Worm (Caenorhabditis elegans): Measurements from ENCODE around the gene srh-145.

srh-145 gene

DNA sequence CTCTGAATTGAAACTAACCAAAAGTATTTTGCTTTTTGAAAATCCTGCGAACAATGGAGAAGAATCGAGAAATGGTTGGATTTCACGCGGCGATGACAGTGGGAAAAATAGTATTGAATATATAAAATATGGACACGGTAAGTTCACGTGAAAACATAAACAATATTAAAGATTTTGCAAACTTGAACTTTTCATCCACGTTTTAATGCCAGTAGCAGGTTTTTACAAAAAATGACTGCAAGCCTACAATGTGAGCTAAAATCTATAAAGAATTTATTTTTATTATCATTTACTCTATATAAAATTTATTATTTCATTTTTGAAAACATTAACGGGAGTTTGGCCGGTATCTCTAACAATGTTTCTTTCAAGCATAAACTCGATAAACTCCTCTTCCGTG lies 19.0 kb downstream of the srh-145 start, which contains the start of gene F26D2.10:
TSS of gene F26D2.10 (minus strand) at position 101 of the 400 bp plus-strand sequence.
- TF ChIP-seq mls-2 (tag; optimal IDR thresholded peaks at IDR 0.05): no peak
- TF ChIP-seq nhr-237 (tag; optimal IDR thresholded peaks at IDR 0.05): no peak
- TF ChIP-seq ceh-43 (GFP tag; optimal IDR thresholded peaks at IDR 0.05): no peak

DNA sequence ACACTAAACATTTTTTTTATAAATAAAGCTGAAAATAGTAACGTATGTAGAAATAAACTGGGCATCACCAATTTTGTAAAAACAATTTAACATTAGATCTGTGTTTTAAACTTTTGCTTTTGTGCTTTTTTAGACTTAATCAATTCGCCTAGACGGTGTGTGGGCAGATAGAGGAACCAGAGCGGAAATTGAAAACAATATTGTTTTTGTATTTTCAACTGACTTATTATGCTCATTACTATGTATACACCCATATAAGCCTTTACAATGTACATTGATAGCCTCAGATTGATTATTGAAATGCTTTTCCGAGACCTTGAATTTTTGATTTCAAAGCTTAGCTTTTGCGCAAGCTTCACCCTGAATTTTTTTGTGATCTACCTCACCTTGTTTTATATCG lies 19.4 kb downstream of the srh-145 start, which contains the start of gene str-73:
TSS of gene str-73 (plus strand) at position 301 of the 400 bp plus-strand sequence.
- TF ChIP-seq nhr-28 (tag; optimal IDR thresholded peaks at IDR 0.05): no peak
- TF ChIP-seq bed-3 (GFP tag; optimal IDR thresholded peaks at IDR 0.05): no peak
- TF ChIP-seq nhr-12 (tag; optimal IDR thresholded peaks at IDR 0.05): no peak
- TF ChIP-seq mab-5 (tag; optimal IDR thresholded peaks at IDR 0.05): no peak
- no peak for TF ChIP-seq mep-1 (tag; optimal IDR thresholded peaks at IDR 0.05)
- TF ChIP-seq unc-120 (tag; optimal IDR thresholded peaks at IDR 0.05; ENCODE audit: poor library complexity, severe bottlenecking): no peak
- TF ChIP-seq pha-4 (tag; optimal IDR thresholded peaks at IDR 0.05): no peak
- TF ChIP-seq sptf-1 (tag; optimal IDR thresholded peaks at IDR 0.05): no peak
- TF ChIP-seq nhr-76 (tag; optimal IDR thresholded peaks at IDR 0.05): no peak
- TF ChIP-seq ces-1 (GFP tag; optimal IDR thresholded peaks at IDR 0.05): no peak
- no peak for TF ChIP-seq zip-8 (tag; optimal IDR thresholded peaks at IDR 0.05)
- no peak for TF ChIP-seq lin-13 (tag; optimal IDR thresholded peaks at IDR 0.05)
- TF ChIP-seq cnd-1 (tag; optimal IDR thresholded peaks at IDR 0.05): no peak
- TF ChIP-seq ham-2 (GFP tag; optimal IDR thresholded peaks at IDR 0.05): no peak
- TF ChIP-seq ceh-39 (tag; optimal IDR thresholded peaks at IDR 0.05): no peak

DNA sequence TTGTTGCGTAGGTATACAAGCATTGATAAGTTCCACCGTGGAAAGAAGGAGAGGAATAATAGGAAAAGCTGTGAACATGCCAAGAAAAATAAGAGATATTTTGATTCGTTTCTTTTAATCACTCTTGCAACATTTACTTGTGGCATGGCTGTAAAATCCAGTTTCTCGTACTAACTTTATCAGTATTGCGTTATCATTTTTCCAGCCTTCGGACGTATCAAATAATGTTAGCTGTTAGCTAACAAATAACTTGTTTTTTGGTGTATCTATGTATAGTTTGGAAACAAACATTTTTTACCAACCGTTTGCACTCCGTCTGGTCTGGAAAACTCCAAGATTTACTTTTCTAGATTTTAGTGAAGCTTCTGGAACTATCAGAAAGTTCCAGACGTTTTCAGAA lies 23.0 kb downstream of the srh-145 start, which contains the start of gene clec-234:
TSS of gene clec-234 (minus strand) at position 101 of the 400 bp plus-strand sequence.
- TF ChIP-seq pha-4 (tag; optimal IDR thresholded peaks at IDR 0.05): no peak
- TF ChIP-seq nhr-2 (tag; optimal IDR thresholded peaks at IDR 0.05): no peak
- no peak for TF ChIP-seq sem-2 (GFP tag; optimal IDR thresholded peaks at IDR 0.05)
- no peak for TF ChIP-seq ceh-43 (GFP tag; optimal IDR thresholded peaks at IDR 0.05)
- no peak for TF ChIP-seq mab-5 (tag; optimal IDR thresholded peaks at IDR 0.05)
- TF ChIP-seq bed-3 (GFP tag; optimal IDR thresholded peaks at IDR 0.05): no peak
- no peak for TF ChIP-seq ham-2 (GFP tag; optimal IDR thresholded peaks at IDR 0.05)
- no peak for TF ChIP-seq sptf-1 (tag; optimal IDR thresholded peaks at IDR 0.05)
- TF ChIP-seq blmp-1 (tag; optimal IDR thresholded peaks at IDR 0.05): no peak
- TF ChIP-seq lin-32 (GFP tag; optimal IDR thresholded peaks at IDR 0.05): no peak
- no peak for TF ChIP-seq unc-39 (tag; optimal IDR thresholded peaks at IDR 0.05)
- TF ChIP-seq nhr-28 (tag; optimal IDR thresholded peaks at IDR 0.05): no peak
- TF ChIP-seq tbx-8 (GFP tag; optimal IDR thresholded peaks at IDR 0.05): no peak
- TF ChIP-seq cnd-1 (tag; optimal IDR thresholded peaks at IDR 0.05): no peak
- no peak for TF ChIP-seq ztf-11 (tag; optimal IDR thresholded peaks at IDR 0.05)
- TF ChIP-seq nhr-12 (tag; optimal IDR thresholded peaks at IDR 0.05): no peak

DNA sequence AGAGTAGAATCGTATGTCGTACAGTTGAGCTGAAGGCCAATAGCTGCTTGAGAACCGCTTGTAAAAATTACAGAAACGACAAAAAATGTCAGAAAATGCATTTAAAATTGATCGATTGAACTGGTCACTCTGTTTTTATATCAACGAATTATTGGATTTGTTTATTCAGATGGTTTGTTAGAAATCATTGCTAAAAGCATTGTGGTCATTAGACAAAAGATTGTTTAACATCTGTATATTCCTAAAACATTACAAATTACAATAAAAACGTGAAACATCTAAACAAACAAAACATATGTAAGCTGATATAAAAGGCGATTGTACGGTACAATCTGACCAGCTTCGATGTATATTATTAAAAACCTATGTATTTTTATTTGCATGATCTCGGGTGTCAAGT lies 25.0 kb downstream of the srh-145 start, which contains the start of the genes F26D2.13 and F26D2.14:
TSS of gene F26D2.13 (minus strand) at position 101 of the 400 bp plus-strand sequence.
TSS of gene F26D2.14 (plus strand) at position 346 of the 400 bp plus-strand sequence.
- TF ChIP-seq blmp-1 (tag; optimal IDR thresholded peaks at IDR 0.05) (no peak), mep-1 (tag; optimal IDR thresholded peaks at IDR 0.05) (no peak), ceh-43 (GFP tag; optimal IDR thresholded peaks at IDR 0.05) (no peak), lsy-2 (tag; optimal IDR thresholded peaks at IDR 0.05) (no peak), hlh-1 (tag; optimal IDR thresholded peaks at IDR 0.05) (no peak), sem-2 (GFP tag; optimal IDR thresholded peaks at IDR 0.05) (no peak), nhr-12 (tag; optimal IDR thresholded peaks at IDR 0.05) (no peak), mls-2 (tag; optimal IDR thresholded peaks at IDR 0.05) (no peak), snpc-4 (tag; optimal IDR thresholded peaks at IDR 0.05) (no peak), nhr-2 (tag; optimal IDR thresholded peaks at IDR 0.05) (no peak)

DNA sequence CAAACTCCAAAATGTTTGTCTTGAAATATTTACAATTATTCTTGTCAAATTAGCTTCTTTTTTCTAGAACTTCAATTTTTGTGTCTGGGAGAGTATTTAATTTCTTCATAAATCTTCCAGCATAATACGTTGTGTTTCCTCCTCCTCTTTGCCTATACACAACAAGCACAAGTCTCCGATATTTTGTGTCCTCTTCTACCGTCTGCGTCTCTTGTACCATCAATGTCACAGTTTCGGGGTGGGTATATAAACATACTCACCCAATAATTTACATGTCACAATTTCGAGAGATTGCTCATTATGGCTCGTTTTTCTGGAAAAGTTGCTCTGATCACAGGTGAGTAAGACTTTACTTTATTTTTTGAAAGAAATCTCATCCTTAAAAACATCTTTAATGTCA lies 27.0 kb downstream of the srh-145 start, which contains the start of gene F26D2.15:
TSS of gene F26D2.15 (plus strand) at position 301 of the 400 bp plus-strand sequence.
- TF ChIP-seq unc-120 (tag; optimal IDR thresholded peaks at IDR 0.05; ENCODE audit: poor library complexity, severe bottlenecking): no peak
- TF ChIP-seq bed-3 (GFP tag; optimal IDR thresholded peaks at IDR 0.05): no peak
- TF ChIP-seq flh-1 (GFP tag; optimal IDR thresholded peaks at IDR 0.05): no peak
- no peak for TF ChIP-seq blmp-1 (tag; optimal IDR thresholded peaks at IDR 0.05)
- no peak for TF ChIP-seq ceh-39 (tag; optimal IDR thresholded peaks at IDR 0.05)

DNA sequence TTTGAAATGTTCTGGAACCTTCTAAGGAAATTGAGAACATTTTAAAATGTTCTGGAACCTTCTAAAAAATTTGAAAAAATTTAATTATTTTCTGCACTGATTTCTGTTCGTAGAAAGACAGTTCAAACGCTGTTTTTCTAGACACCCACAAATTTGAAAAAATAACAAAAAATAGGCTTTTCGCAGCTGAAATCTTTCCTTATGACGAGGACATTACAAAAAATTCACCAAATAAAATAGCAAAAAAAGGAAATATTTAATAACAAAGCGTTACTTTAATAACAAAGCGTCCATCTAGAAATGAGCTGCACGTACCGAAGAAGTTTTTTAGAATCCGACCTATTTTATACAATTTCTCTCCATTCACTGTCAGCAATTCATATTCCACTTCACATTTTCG lies 33.1 kb downstream of the srh-145 start, which contains the start of gene srh-141:
TSS of gene srh-141 (plus strand) at position 301 of the 400 bp plus-strand sequence.
- TF ChIP-seq tbx-8 (GFP tag; optimal IDR thresholded peaks at IDR 0.05) (no peak), hlh-1 (tag; optimal IDR thresholded peaks at IDR 0.05) (no peak), ztf-11 (tag; optimal IDR thresholded peaks at IDR 0.05) (no peak), nhr-2 (tag; optimal IDR thresholded peaks at IDR 0.05) (no peak), elt-3 (tag; optimal IDR thresholded peaks at IDR 0.05) (no peak), ham-2 (GFP tag; optimal IDR thresholded peaks at IDR 0.05) (no peak), pha-4 (tag; optimal IDR thresholded peaks at IDR 0.05) (no peak), ces-1 (GFP tag; optimal IDR thresholded peaks at IDR 0.05) (no peak), unc-39 (tag; optimal IDR thresholded peaks at IDR 0.05) (no peak), cnd-1 (tag; optimal IDR thresholded peaks at IDR 0.05) (no peak), flh-1 (GFP tag; optimal IDR thresholded peaks at IDR 0.05) (no peak), lin-13 (tag; optimal IDR thresholded peaks at IDR 0.05) (no peak), nhr-76 (tag; optimal IDR thresholded peaks at IDR 0.05) (no peak), lin-32 (GFP tag; optimal IDR thresholded peaks at IDR 0.05) (no peak), blmp-1 (tag; optimal IDR thresholded peaks at IDR 0.05) (no peak), sem-2 (GFP tag; optimal IDR thresholded peaks at IDR 0.05) (no peak), nhr-12 (tag; optimal IDR thresholded peaks at IDR 0.05) (no peak)

Measured in whole organism, mixed stage, embryonic.